Worm (Caenorhabditis elegans): ENCODE results near the gene ZC487.1.

DNA sequence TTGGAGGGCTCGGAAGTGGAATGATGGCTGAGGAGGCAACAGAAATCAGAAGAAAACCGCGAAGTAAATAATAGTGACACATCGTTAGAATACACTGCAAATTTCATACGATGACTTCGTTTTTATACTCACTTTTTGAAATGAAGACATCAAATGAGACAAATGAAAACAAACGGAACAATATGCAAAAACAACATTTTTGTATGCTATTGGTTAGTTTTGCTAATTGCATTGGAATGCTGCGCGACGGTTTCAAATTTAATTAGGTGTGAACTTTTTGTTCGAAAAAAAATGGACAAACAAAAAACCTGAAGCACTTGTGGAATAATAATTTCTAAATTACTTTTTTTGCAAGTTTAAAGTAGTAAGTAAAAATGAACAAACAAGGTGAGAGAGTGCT is 5.7 kb downstream of the ZC487.1 start, which contains the start of gene grl-8:
- TF ChIP-seq cey-2 (tag; optimal IDR thresholded peaks at IDR 0.05; ENCODE audit: borderline replicate concordance, insufficient read depth) (no peak), pqm-1 (tag; optimal IDR thresholded peaks at IDR 0.05) (no peak), lin-13 (GFP tag; optimal IDR thresholded peaks at IDR 0.05) (no peak), skn-1 (tag; optimal IDR thresholded peaks at IDR 0.05) (no peak), ceh-62 (tag; optimal IDR thresholded peaks at IDR 0.05) (no peak), fos-1 (tag; optimal IDR thresholded peaks at IDR 0.05) (no peak), ZK546.5 (tag; optimal IDR thresholded peaks at IDR 0.05) (no peak), tag-97 (GFP tag; IDR thresholded peaks at IDR 0.05) (no peak), pha-4 (GFP tag; IDR thresholded peaks at IDR 0.05) (no peak), pha-4 (tag; optimal IDR thresholded peaks at IDR 0.05) (no peak), nhr-42 (GFP tag; IDR thresholded peaks at IDR 0.05) (no peak), hmg-1.1 (GFP tag; IDR thresholded peaks at IDR 0.05) (no peak), zag-1 (tag; optimal IDR thresholded peaks at IDR 0.05) (no peak)

Data from whole organism, L4 larva.